Comparison of ENCODE assay signal across 5 fruit fly cellular contexts in the genomic region with DNA sequence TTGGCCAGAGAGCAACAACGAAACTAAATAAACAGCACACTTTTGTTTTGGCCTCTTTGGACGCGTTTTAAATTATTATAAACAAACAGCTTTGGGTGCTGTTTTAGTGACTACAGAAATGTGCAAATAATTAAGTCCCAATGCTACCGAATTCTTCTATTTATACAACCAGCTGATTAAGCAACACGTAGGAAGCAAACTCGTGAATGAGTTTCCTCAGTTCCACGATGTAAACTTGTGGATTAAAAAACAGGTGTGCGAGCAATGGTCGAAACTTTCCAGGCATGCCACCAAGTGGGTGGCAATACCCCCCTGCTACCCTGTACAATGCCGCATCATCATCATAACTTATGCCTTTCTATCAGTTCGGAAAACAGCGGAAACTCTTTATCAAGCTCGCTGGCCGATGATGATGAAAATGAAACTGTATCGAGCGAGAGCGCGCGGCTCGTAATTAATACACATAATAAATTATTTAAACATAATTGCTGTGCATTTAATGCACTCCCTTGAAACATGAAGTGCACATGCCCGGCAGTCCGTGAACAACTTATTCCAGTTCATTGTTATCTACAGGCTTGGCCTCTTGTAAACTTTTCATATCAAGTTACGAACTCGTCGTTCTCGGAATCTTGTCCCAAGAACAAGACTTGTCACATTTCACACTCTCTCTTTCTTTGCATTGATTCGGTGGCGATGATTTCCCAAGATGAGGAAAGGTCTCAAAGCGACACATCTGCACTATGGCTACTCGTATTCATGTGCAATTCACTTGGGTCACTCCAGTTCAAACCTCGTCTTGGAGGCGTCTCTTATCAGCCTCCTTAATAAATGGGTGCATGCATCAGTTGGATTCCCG.
TF ChIP-seq lines count a peak whose summit lies in the region.

No protein-coding gene starts in this region.

- TF ChIP-seq CTCF in whole organism, embryonic (GFP tag; optimal IDR thresholded peaks at IDR 0.05; lab: Kevin White, UChicago), result no peak

TF ChIP-seq in whole organism, adult, 20 proteins besides CTCF, POLR2A, EP300 and RAD21:
- TF ChIP-seq CG14711 (tag; optimal IDR thresholded peaks at IDR 0.05; lab: Kevin White, UChicago) (no peak), kay (GFP tag; lab: Kevin White, UChicago; ENCODE audit: borderline replicate concordance) (peak; percentile 37), tj (GFP tag; optimal IDR thresholded peaks at IDR 0.05; lab: Kevin White, UChicago) (peak; percentile 17)

TF ChIP-seq in whole organism, embryonic, 481 proteins besides CTCF, POLR2A, EP300 and RAD21 (continues in another document):
- TF ChIP-seq sens-2 (GFP tag; IDR thresholded peaks at IDR 0.05; lab: Robert Waterston, UW) (no peak), CG12219 (GFP tag; optimal IDR thresholded peaks at IDR 0.05; lab: Kevin White, UChicago) (no peak), CG1792 (GFP tag; optimal IDR thresholded peaks at IDR 0.05; lab: Kevin White, UChicago) (no peak), nau (GFP tag; optimal IDR thresholded peaks at IDR 0.05; lab: Kevin White, UChicago) (no peak), CG17186 (GFP tag; optimal IDR thresholded peaks at IDR 0.05; lab: Kevin White, UChicago) (no peak), CG15479 (GFP tag; optimal IDR thresholded peaks at IDR 0.05; lab: Kevin White, UChicago) (no peak), gro (GFP tag; optimal IDR thresholded peaks at IDR 0.05; lab: Kevin White, UChicago) (no peak), ci (GFP tag; IDR thresholded peaks at IDR 0.05; lab: Robert Waterston, UW) (no peak), stc (GFP tag; IDR thresholded peaks at IDR 0.05; lab: Robert Waterston, UW) (0 out of 2 replicates have a peak, but pooled peaks have one; percentile 24), CG17385 (GFP tag; optimal IDR thresholded peaks at IDR 0.05; lab: Kevin White, UChicago) (no peak), mirr (GFP tag; optimal IDR thresholded peaks at IDR 0.05; lab: Kevin White, UChicago) (no peak), vnd (GFP tag; IDR thresholded peaks at IDR 0.05; lab: Robert Waterston, UW; ENCODE audit: partially characterized antibody) (no peak), Pdp1 (GFP tag; optimal IDR thresholded peaks at IDR 0.05; lab: Kevin White, UChicago) (peak in 1 of 2 experiments; percentile 55), CG1233 (GFP tag; optimal IDR thresholded peaks at IDR 0.05; lab: Kevin White, UChicago) (no peak), Stat92E (GFP tag; optimal IDR thresholded peaks at IDR 0.05; lab: Kevin White, UChicago) (peak in 1 of 3 experiments; percentile 62), CG5245 (GFP tag; optimal IDR thresholded peaks at IDR 0.05; lab: Kevin White, UChicago) (no peak), Dip3 (GFP tag; optimal IDR thresholded peaks at IDR 0.05; lab: Kevin White, UChicago) (no peak), CG16779 (GFP tag; IDR thresholded peaks at IDR 0.05; lab: Robert Waterston, UW) (0 out of 2 replicates have a peak, but pooled peaks have one; percentile 55), CG3281 (GFP tag; optimal IDR thresholded peaks at IDR 0.05; lab: Kevin White, UChicago) (no peak)

TF ChIP-seq in whole organism, prepupa, 60 proteins besides CTCF, POLR2A, EP300 and RAD21:
- TF ChIP-seq svp (GFP tag; lab: Kevin White, UChicago) (peak; percentile 94), spab (GFP tag; optimal IDR thresholded peaks at IDR 0.05; lab: Kevin White, UChicago) (no peak), CG6163 (GFP tag; IDR thresholded peaks at IDR 0.05; lab: Robert Waterston, UW) (0 out of 3 replicates have a peak, but pooled peaks have one; percentile 27), OdsH (GFP tag; optimal IDR thresholded peaks at IDR 0.05; lab: Kevin White, UChicago) (no peak), eg (GFP tag; IDR thresholded peaks at IDR 0.05; lab: Robert Waterston, UW) (0 out of 3 replicates have a peak, but pooled peaks have one; percentile 19), Eip75B (GFP tag; optimal IDR thresholded peaks at IDR 0.05; lab: Kevin White, UChicago) (peak; percentile 7), lz (GFP tag; optimal IDR thresholded peaks at IDR 0.05; lab: Kevin White, UChicago) (no peak), Eip78C (GFP tag; lab: Kevin White, UChicago) (peak; percentile 56), topi (GFP tag; optimal IDR thresholded peaks at IDR 0.05; lab: Kevin White, UChicago) (no peak)

TF ChIP-seq in whole organism, pupa, 21 proteins besides CTCF, POLR2A, EP300 and RAD21:
- no peak for TF ChIP-seq CG34367 (tag; optimal IDR thresholded peaks at IDR 0.05; lab: Kevin White, UChicago)
- TF ChIP-seq CG4496 (GFP tag; IDR thresholded peaks at IDR 0.05; lab: Robert Waterston, UW), result 0 out of 3 replicates have a peak, but pooled peaks have one; percentile 12
- peak; percentile 91 for TF ChIP-seq EcR (GFP tag; optimal IDR thresholded peaks at IDR 0.05; lab: Kevin White, UChicago)
- no peak for TF ChIP-seq CG9948 (tag; optimal IDR thresholded peaks at IDR 0.05; lab: Kevin White, UChicago)

TF ChIP-seq in whole organism, wandering third instar larva, 38 proteins besides CTCF, POLR2A, EP300 and RAD21:
- TF ChIP-seq OdsH (GFP tag; optimal IDR thresholded peaks at IDR 0.05; lab: Kevin White, UChicago), result no peak
- peak; percentile 14 for TF ChIP-seq h (GFP tag; optimal IDR thresholded peaks at IDR 0.05; lab: Kevin White, UChicago)
- TF ChIP-seq HLH106 (tag; optimal IDR thresholded peaks at IDR 0.05; lab: Kevin White, UChicago), result no peak
- no peak for TF ChIP-seq CG9705 (GFP tag; optimal IDR thresholded peaks at IDR 0.05; lab: Kevin White, UChicago)
- TF ChIP-seq woc (GFP tag; optimal IDR thresholded peaks at IDR 0.05; lab: Kevin White, UChicago), result no peak
- TF ChIP-seq sage (GFP tag; optimal IDR thresholded peaks at IDR 0.05; lab: Kevin White, UChicago), result no peak
- no peak for TF ChIP-seq Myc (optimal IDR thresholded peaks at IDR 0.05; lab: Kevin White, UChicago)
- TF ChIP-seq Hnf4 (GFP tag; optimal IDR thresholded peaks at IDR 0.05; lab: Kevin White, UChicago), result no peak
- no peak for TF ChIP-seq Dfd (GFP tag; optimal IDR thresholded peaks at IDR 0.05; lab: Kevin White, UChicago)
